Worm (Caenorhabditis elegans) whole organism, young adult: Measurements from ENCODE around the gene hlh-10.

ENCODE experiments used
- C06A6.2 ChIP-seq: fragments of 200-800 bp; sonication (Bioruptor generic); conservative IDR thresholded peaks from 2 replicates; pipeline ENCODE4 v1.3.6; 2022; ENCODE audit warnings: missing genetic modification characterization, missing compliant biosample characterization
- unc-130 ChIP-seq: sonication (generic microtip); optimal IDR thresholded peaks from 2 replicates; lab custom pipeline; 2016; ENCODE audit warnings: missing genetic modification reagents, missing genetic modification characterization, missing compliant biosample characterization

- TF ChIP-seq unc-130 (GFP tag; lab: Kevin White, UChicago), result no peak
- TF ChIP-seq C06A6.2 (GFP tag; lab: Robert Waterston, UW), result no peak
Measured at ce11 chrV:9246260-9246659, 35.8 kb downstream of the hlh-10 start, which contains the start of gene aat-2.
